Fruit fly (Drosophila melanogaster): ENCODE measurements around the gene Cpsf5.

DNA sequence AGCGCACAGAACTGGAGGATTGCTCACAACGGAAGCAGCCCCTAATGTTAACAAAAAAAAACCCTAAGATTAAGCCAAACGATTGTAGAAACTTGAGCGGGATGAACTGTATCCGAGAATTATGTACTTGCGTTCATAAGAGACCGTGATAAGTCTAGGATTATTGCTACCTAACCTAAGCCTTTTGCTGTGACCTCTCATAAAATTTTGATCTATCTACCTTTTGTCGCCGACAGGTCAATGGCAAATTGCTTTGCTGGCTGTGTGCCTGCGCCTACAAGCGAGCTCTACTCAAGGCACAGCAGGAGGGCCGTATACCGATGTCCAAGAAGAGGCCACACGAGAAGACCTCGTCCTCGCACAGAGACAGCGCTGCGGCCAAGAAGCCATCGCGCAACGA lies 42.2 kb upstream of the Cpsf5 start:
- no peak for TF ChIP-seq CG10669 (GFP tag; optimal IDR thresholded peaks at IDR 0.05)
- TF ChIP-seq Blimp-1 (GFP tag; optimal IDR thresholded peaks at IDR 0.05) = no peak
- TF ChIP-seq CG10631 (GFP tag; optimal IDR thresholded peaks at IDR 0.05) = no peak
- no peak for TF ChIP-seq CG9139 (GFP tag; optimal IDR thresholded peaks at IDR 0.05)
- no peak for TF ChIP-seq spab (GFP tag; optimal IDR thresholded peaks at IDR 0.05)
- TF ChIP-seq CG16779 (tag; optimal IDR thresholded peaks at IDR 0.05) = no peak
- no peak for TF ChIP-seq Ets21C (GFP tag; optimal IDR thresholded peaks at IDR 0.05)
- TF ChIP-seq Hr39 (GFP tag; optimal IDR thresholded peaks at IDR 0.05) = no peak
- TF ChIP-seq CG6276 (GFP tag; optimal IDR thresholded peaks at IDR 0.05) = no peak
- TF ChIP-seq Smox (GFP tag; optimal IDR thresholded peaks at IDR 0.05) = no peak
- TF ChIP-seq dac (GFP tag; optimal IDR thresholded peaks at IDR 0.05) = no peak
